Worm (Caenorhabditis elegans) whole organism, late embryonic: ENCODE measurements around the gene T26C11.8.

Experiments used
- C08G9.2 ChIP-seq: sonication (generic microtip); optimal IDR thresholded peaks from 2 replicates; lab custom pipeline; 2016; ENCODE audit warnings: mild to moderate bottlenecking, missing genetic modification characterization, moderate library complexity, missing compliant biosample characterization
- C38D4.7 ChIP-seq: fragments of 200-800 bp; sonication (Bioruptor generic); optimal IDR thresholded peaks from 2 replicates; lab custom pipeline; 2018; ENCODE audit warnings: mild to moderate bottlenecking, missing genetic modification characterization, moderate library complexity, missing compliant biosample characterization
- F13H6.1 ChIP-seq: sonication (generic microtip); optimal IDR thresholded peaks from 2 replicates; lab custom pipeline; 2016; ENCODE audit warnings: missing genetic modification characterization, missing compliant biosample characterization
- K09A11.1 ChIP-seq: sonication (generic microtip); optimal IDR thresholded peaks from 2 replicates; lab custom pipeline; 2017; ENCODE audit warnings: antibody characterized with exemption, mild to moderate bottlenecking, missing genetic modification characterization, missing compliant biosample characterization; ENCODE audit not compliant: insufficient read depth
- T23F11.4 ChIP-seq: fragments of 200-800 bp; sonication (Bioruptor generic); optimal IDR thresholded peaks from 2 replicates; lab custom pipeline; 2018; ENCODE audit warnings: mild to moderate bottlenecking, missing genetic modification characterization, missing compliant biosample characterization
- Y22D7AL.16 ChIP-seq: sonication (generic microtip); optimal IDR thresholded peaks from 2 replicates; lab custom pipeline; 2016; ENCODE audit warnings: missing genetic modification characterization, missing compliant biosample characterization
- ahr-1 ChIP-seq: sonication (generic microtip); optimal IDR thresholded peaks from 2 replicates; lab custom pipeline; 2016; ENCODE audit warnings: missing genetic modification characterization, missing compliant biosample characterization
- ama-1 ChIP-seq: fragments of 150-350 bp; optimal IDR thresholded peaks from 2 replicates; lab custom pipeline; 2014
- ceh-14 ChIP-seq: sonication (generic microtip); optimal IDR thresholded peaks from 2 replicates; lab custom pipeline; 2016; ENCODE audit warnings: missing genotype, missing genetic modification characterization, missing compliant biosample characterization
- ceh-18 ChIP-seq: sonication (generic microtip); optimal IDR thresholded peaks from 2 replicates; lab custom pipeline; 2016; ENCODE audit warnings: missing genetic modification characterization, missing compliant biosample characterization
- ceh-19 ChIP-seq: fragments of 200-800 bp; sonication (Bioruptor generic); optimal IDR thresholded peaks from 2 replicates; lab custom pipeline; 2018; ENCODE audit warnings: mild to moderate bottlenecking, missing genetic modification characterization, missing compliant biosample characterization
- ceh-22 ChIP-seq: sonication (generic microtip); optimal IDR thresholded peaks from 2 replicates; lab custom pipeline; 2017; ENCODE audit warnings: missing biosample characterization, missing genetic modification characterization
- ceh-31 ChIP-seq: sonication (generic microtip); optimal IDR thresholded peaks from 2 replicates; lab custom pipeline; 2016; ENCODE audit warnings: missing genetic modification characterization, missing compliant biosample characterization
- ceh-34 ChIP-seq: sonication (generic microtip); optimal IDR thresholded peaks from 2 replicates; lab custom pipeline; 2016; ENCODE audit warnings: mild to moderate bottlenecking, missing genetic modification characterization, missing compliant biosample characterization
- ceh-45 ChIP-seq: fragments of 200-800 bp; sonication (Bioruptor generic); IDR thresholded peaks from 2 replicates; pipeline ENCODE4 v1.3.6; 2022; ENCODE audit warnings: missing genetic modification reagents, missing genetic modification characterization, missing compliant biosample characterization
- ceh-48 ChIP-seq: sonication (generic microtip); optimal IDR thresholded peaks from 2 replicates; lab custom pipeline; 2016; ENCODE audit warnings: missing genetic modification characterization, inconsistent platforms, missing compliant biosample characterization
- ceh-6 ChIP-seq: fragments of 200-800 bp; sonication (Bioruptor generic); optimal IDR thresholded peaks from 2 replicates; lab custom pipeline; 2018; ENCODE audit warnings: mild to moderate bottlenecking, missing genetic modification characterization, missing compliant biosample characterization
- che-1 ChIP-seq: sonication (generic microtip); optimal IDR thresholded peaks from 2 replicates; lab custom pipeline; 2016; ENCODE audit warnings: mild to moderate bottlenecking, missing genetic modification characterization, missing compliant biosample characterization
- dve-1 ChIP-seq: sonication (generic microtip); optimal IDR thresholded peaks from 2 replicates; lab custom pipeline; 2017; ENCODE audit warnings: antibody characterized with exemption, mild to moderate bottlenecking, missing genetic modification characterization, missing compliant biosample characterization
- elt-2 ChIP-seq: sonication (generic microtip); optimal IDR thresholded peaks from 2 replicates; lab custom pipeline; 2016; ENCODE audit warnings: missing genetic modification reagents, missing genetic modification characterization, missing compliant biosample characterization
- elt-4 ChIP-seq: sonication (generic microtip); optimal IDR thresholded peaks from 2 replicates; lab custom pipeline; 2016; ENCODE audit warnings: missing genetic modification characterization, missing compliant biosample characterization
- ets-4 ChIP-seq: sonication (generic microtip); optimal IDR thresholded peaks from 2 replicates; lab custom pipeline; 2016; ENCODE audit warnings: missing genetic modification characterization, missing compliant biosample characterization
- eyg-1 ChIP-seq: sonication (generic microtip); optimal IDR thresholded peaks from 2 replicates; lab custom pipeline; 2016; ENCODE audit warnings: missing genotype, missing genetic modification characterization, missing compliant biosample characterization
- fax-1 ChIP-seq: sonication (generic microtip); optimal IDR thresholded peaks from 2 replicates; lab custom pipeline; 2016; ENCODE audit warnings: missing genotype, missing genetic modification characterization, missing compliant biosample characterization
- fkh-10 ChIP-seq: fragments of 150-350 bp; optimal IDR thresholded peaks from 2 replicates; lab custom pipeline; 2014; ENCODE audit warnings: missing biosample characterization, missing genetic modification reagents, missing genetic modification characterization
- fkh-6 ChIP-seq: sonication (generic microtip); optimal IDR thresholded peaks from 2 replicates; lab custom pipeline; 2016; ENCODE audit warnings: missing genetic modification characterization, missing compliant biosample characterization
- hlh-13 ChIP-seq: fragments of 200-800 bp; sonication (Bioruptor generic); optimal IDR thresholded peaks from 2 replicates; lab custom pipeline; 2018; ENCODE audit warnings: mild to moderate bottlenecking, missing genetic modification characterization, missing compliant biosample characterization
- hlh-15 ChIP-seq: sonication (generic microtip); optimal IDR thresholded peaks from 2 replicates; lab custom pipeline; 2016; ENCODE audit warnings: missing genetic modification characterization, missing compliant biosample characterization
- hlh-30 ChIP-seq: sonication (generic microtip); optimal IDR thresholded peaks from 2 replicates; lab custom pipeline; 2017; ENCODE audit warnings: antibody characterized with exemption, missing genetic modification characterization, missing compliant biosample characterization; ENCODE audit not compliant: insufficient read depth
- hlh-8 ChIP-seq: sonication (generic microtip); optimal IDR thresholded peaks from 2 replicates; lab custom pipeline; 2016; ENCODE audit warnings: missing genotype, missing genetic modification characterization, missing compliant biosample characterization
- lin-11 ChIP-seq: fragments of 200-800 bp; sonication (Bioruptor generic); optimal IDR thresholded peaks from 2 replicates; lab custom pipeline; 2018; ENCODE audit warnings: mild to moderate bottlenecking, missing genetic modification characterization, missing compliant biosample characterization
- madf-2 ChIP-seq: sonication (generic microtip); optimal IDR thresholded peaks from 2 replicates; lab custom pipeline; 2017; ENCODE audit warnings: missing genetic modification characterization, missing compliant biosample characterization
- mec-3 ChIP-seq: sonication (generic microtip); optimal IDR thresholded peaks from 2 replicates; lab custom pipeline; 2016; ENCODE audit warnings: borderline replicate concordance, missing genetic modification characterization, missing compliant biosample characterization
- nhr-11 ChIP-seq: fragments of 150-350 bp; optimal IDR thresholded peaks from 2 replicates; lab custom pipeline; 2014; ENCODE audit warnings: missing biosample characterization, missing genetic modification characterization
- npax-4 ChIP-seq: sonication (generic microtip); optimal IDR thresholded peaks from 2 replicates; lab custom pipeline; 2016; ENCODE audit warnings: missing genetic modification characterization, missing compliant biosample characterization
- pat-9 ChIP-seq: fragments of 200-800 bp; sonication (Bioruptor generic); optimal IDR thresholded peaks from 2 replicates; lab custom pipeline; 2018; ENCODE audit warnings: mild to moderate bottlenecking, missing genetic modification characterization, moderate library complexity, missing compliant biosample characterization
- pax-1 ChIP-seq: fragments of 150-350 bp; optimal IDR thresholded peaks from 2 replicates; lab custom pipeline; 2014; ENCODE audit warnings: missing biosample characterization, missing genetic modification characterization
- pha-2 ChIP-seq: sonication (generic microtip); optimal IDR thresholded peaks from 2 replicates; lab custom pipeline; 2017; ENCODE audit warnings: mild to moderate bottlenecking, missing genetic modification characterization, missing compliant biosample characterization
- pha-4 ChIP-seq: fragments of 150-350 bp; optimal IDR thresholded peaks from 2 replicates; lab custom pipeline; 2018; ENCODE audit warnings: missing biosample characterization, missing genetic modification reagents, missing genetic modification characterization
- pqm-1 ChIP-seq: sonication (generic microtip); optimal IDR thresholded peaks from 2 replicates; lab custom pipeline; 2016; ENCODE audit warnings: missing genetic modification characterization, missing compliant biosample characterization
- pros-1 ChIP-seq: fragments of 150-350 bp; optimal IDR thresholded peaks from 2 replicates; lab custom pipeline; 2014; ENCODE audit warnings: missing biosample characterization, missing genetic modification reagents, missing genetic modification characterization
- ref-2 ChIP-seq: sonication (generic microtip); optimal IDR thresholded peaks from 2 replicates; lab custom pipeline; 2016; ENCODE audit warnings: missing genetic modification characterization, missing compliant biosample characterization
- sox-2 ChIP-seq: fragments of 200-800 bp; sonication (Bioruptor generic); IDR thresholded peaks from 2 replicates; pipeline ENCODE4 v1.3.6; 2022; ENCODE audit warnings: missing genetic modification reagents, missing genetic modification characterization, missing compliant biosample characterization
- sox-4 ChIP-seq: sonication (generic microtip); optimal IDR thresholded peaks from 2 replicates; lab custom pipeline; 2017; ENCODE audit warnings: mild to moderate bottlenecking, missing genetic modification characterization, inconsistent platforms, missing compliant biosample characterization
- syd-9 ChIP-seq: sonication (generic microtip); optimal IDR thresholded peaks from 2 replicates; lab custom pipeline; 2016; ENCODE audit warnings: mild to moderate bottlenecking, missing genetic modification characterization, moderate library complexity, missing compliant biosample characterization
- tbx-2 ChIP-seq: sonication (generic microtip); optimal IDR thresholded peaks from 2 replicates; lab custom pipeline; 2016; ENCODE audit warnings: missing genetic modification characterization, missing compliant biosample characterization
- ttx-3 ChIP-seq: sonication (generic microtip); optimal IDR thresholded peaks from 2 replicates; lab custom pipeline; 2016; ENCODE audit warnings: missing genetic modification reagents, missing genetic modification characterization, missing compliant biosample characterization
- unc-3 ChIP-seq, 2 experiments: fragments of 200-800 bp in 1 of 2; sonication (Bioruptor generic) in 1 of 2; sonication (generic microtip) in 1 of 2; conservative IDR thresholded peaks in 1 of 2; optimal IDR thresholded peaks in 1 of 2; 2 replicates each; pipeline versions ENCODE4 v1.3.6 to Lab custom; 2016 to 2022; ENCODE audit warnings: missing compliant biosample characterization in 2 of 2, missing genetic modification characterization in 2 of 2, missing genetic modification reagents in 1 of 2
- unc-42 ChIP-seq: sonication (generic microtip); optimal IDR thresholded peaks from 2 replicates; lab custom pipeline; 2016; ENCODE audit warnings: missing genotype, missing genetic modification characterization, missing compliant biosample characterization
- unc-55 ChIP-seq: sonication (generic microtip); optimal IDR thresholded peaks from 2 replicates; lab custom pipeline; 2017; ENCODE audit warnings: missing biosample characterization, missing genetic modification reagents, missing genetic modification characterization
- unc-86 ChIP-seq: sonication (generic microtip); optimal IDR thresholded peaks from 2 replicates; lab custom pipeline; 2016; ENCODE audit warnings: missing genetic modification characterization, missing compliant biosample characterization
- zip-5 ChIP-seq: sonication (generic microtip); optimal IDR thresholded peaks from 2 replicates; lab custom pipeline; 2016; ENCODE audit warnings: missing genetic modification characterization, missing compliant biosample characterization
- ztf-16 ChIP-seq: sonication (generic microtip); optimal IDR thresholded peaks from 2 replicates; lab custom pipeline; 2017; ENCODE audit warnings: missing genetic modification characterization, missing compliant biosample characterization

T26C11.8 gene

DNA sequence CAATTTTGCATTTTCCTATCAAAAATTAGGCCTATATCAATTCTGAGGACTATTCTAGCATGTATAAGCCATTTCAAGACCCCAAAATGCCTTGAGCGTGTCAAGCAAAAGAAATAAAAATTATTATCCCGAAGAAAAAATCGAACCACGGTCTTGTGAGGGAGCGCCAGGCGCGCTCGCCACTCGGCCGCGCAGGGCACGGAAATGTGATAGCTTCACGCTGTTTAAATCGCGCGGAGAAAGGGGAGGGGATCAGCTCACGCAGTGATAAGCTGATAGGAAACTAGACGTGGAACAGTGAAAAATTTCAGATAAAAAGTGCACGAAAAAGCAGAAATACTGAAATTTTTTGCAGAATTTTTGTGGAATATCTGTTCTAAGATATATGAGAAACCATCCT, 22.8 kb upstream of the T26C11.8 start:
- TF ChIP-seq ceh-19 (GFP tag; lab: Kevin White, UChicago): peak; percentile 74
- peak; percentile 79 for TF ChIP-seq che-1 (tag; lab: Kevin White, UChicago)
- peak; percentile 61 for TF ChIP-seq hlh-13 (GFP tag; lab: Kevin White, UChicago)
- TF ChIP-seq unc-3 (GFP tag; conservative IDR thresholded peaks at IDR 0.05; lab: Robert Waterston, UW): 0 out of 2 replicates have a peak, but pooled peaks have one; percentile 5
- peak; percentile 29 for TF ChIP-seq unc-3 (tag; optimal IDR thresholded peaks at IDR 0.05; lab: Kevin White, UChicago)
- TF ChIP-seq npax-4 (tag; lab: Kevin White, UChicago): peak; percentile 21
- TF ChIP-seq T23F11.4: peak; percentile 54
- peak; percentile 35 for TF ChIP-seq ceh-31 (tag; lab: Kevin White, UChicago)
- peak; percentile 29 for TF ChIP-seq dve-1 (tag; lab: Kevin White, UChicago)
- peak; percentile 5 for TF ChIP-seq zip-5 (tag; lab: Kevin White, UChicago)
- TF ChIP-seq eyg-1: no peak
- TF ChIP-seq ets-4: peak; percentile 29
- TF ChIP-seq ceh-6 (GFP tag; lab: Kevin White, UChicago): peak; percentile 72
- TF ChIP-seq K09A11.1: no peak
- TF ChIP-seq sox-2 (GFP tag; lab: Robert Waterston, UW): no peak
- no peak for TF ChIP-seq fkh-10 (GFP tag; lab: Kevin White, UChicago)
- TF ChIP-seq sox-4 (tag; lab: Kevin White, UChicago): peak; percentile 68
- no peak for TF ChIP-seq pha-4 (tag; lab: Kevin White, UChicago)
- TF ChIP-seq ztf-16 (tag; lab: Kevin White, UChicago): peak; percentile 48
- peak; percentile 62 for TF ChIP-seq C08G9.2 (tag; lab: Kevin White, UChicago)
- no peak for TF ChIP-seq nhr-11
- peak; percentile 24 for TF ChIP-seq tbx-2 (tag; lab: Kevin White, UChicago)
- peak; percentile 62 for TF ChIP-seq pha-2
- peak; percentile 2 for TF ChIP-seq unc-42 (tag; lab: Kevin White, UChicago)
- peak; percentile 54 for TF ChIP-seq syd-9 (tag; lab: Kevin White, UChicago)
- TF ChIP-seq unc-86 (tag; lab: Kevin White, UChicago): peak; percentile 51
- TF ChIP-seq ahr-1 (tag; lab: Kevin White, UChicago): peak; percentile 28
- TF ChIP-seq ceh-22 (tag; lab: Kevin White, UChicago): no peak
- no peak for TF ChIP-seq hlh-8 (tag; lab: Kevin White, UChicago)
- TF ChIP-seq Y22D7AL.16 (tag; lab: Kevin White, UChicago): peak; percentile 61
- TF ChIP-seq elt-2 (tag; lab: Kevin White, UChicago): peak; percentile 67
- peak; percentile 42 for TF ChIP-seq ceh-18 (tag; lab: Kevin White, UChicago)
- peak; percentile 65 for TF ChIP-seq C38D4.7 (GFP tag; lab: Kevin White, UChicago)
- peak; percentile 52 for TF ChIP-seq hlh-15 (tag; lab: Kevin White, UChicago)
- TF ChIP-seq F13H6.1: peak; percentile 53
- TF ChIP-seq hlh-30 (tag; lab: Kevin White, UChicago): no peak
- TF ChIP-seq ceh-48: peak; percentile 56
- TF ChIP-seq ceh-34 (tag; lab: Kevin White, UChicago): peak; percentile 91
- TF ChIP-seq ceh-14 (tag; lab: Kevin White, UChicago): peak; percentile 75
- TF ChIP-seq fkh-6 (tag; lab: Kevin White, UChicago): peak; percentile 64
- no peak for TF ChIP-seq elt-4
- TF ChIP-seq pros-1 (tag; lab: Kevin White, UChicago): no peak
- TF ChIP-seq pax-1 (tag; lab: Kevin White, UChicago): no peak
- peak; percentile 48 for TF ChIP-seq fax-1
- peak; percentile 52 for TF ChIP-seq pat-9
- TF ChIP-seq mec-3: peak; percentile 62
- peak; percentile 30 for TF ChIP-seq pqm-1
- no peak for TF ChIP-seq ref-2 (tag; lab: Kevin White, UChicago)
- peak; percentile 56 for TF ChIP-seq ttx-3 (tag; lab: Kevin White, UChicago)
- 0 out of 2 replicates have a peak, but pooled peaks have one; percentile 20 for TF ChIP-seq ceh-45 (GFP tag; lab: Robert Waterston, UW)
- peak; percentile 56 for TF ChIP-seq lin-11 (tag; lab: Kevin White, UChicago)
- peak; percentile 50 for TF ChIP-seq madf-2 (tag; lab: Kevin White, UChicago)
- no peak for TF ChIP-seq unc-55
- no peak for TF ChIP-seq ama-1
